Worm (Caenorhabditis elegans) whole organism, mixed stage, embryonic: Measurements from ENCODE around the gene mrps-11.

ENCODE experiments used
- blmp-1 ChIP-seq: fragments of 150-350 bp; optimal IDR thresholded peaks from 2 replicates; lab custom pipeline; 2014; ENCODE audit warnings: missing biosample characterization, missing genetic modification characterization
- ceh-39 ChIP-seq: fragments of 150-350 bp; optimal IDR thresholded peaks from 2 replicates; lab custom pipeline; 2014; ENCODE audit warnings: missing biosample characterization, missing genetic modification characterization
- elt-3 ChIP-seq: fragments of 150-350 bp; optimal IDR thresholded peaks from 2 replicates; lab custom pipeline; 2014; ENCODE audit warnings: missing biosample characterization, missing genetic modification characterization
- lin-32 ChIP-seq: fragments of 200-800 bp; sonication (Bioruptor generic); optimal IDR thresholded peaks from 2 replicates; lab custom pipeline; 2018; ENCODE audit warnings: mild to moderate bottlenecking, missing genetic modification characterization, missing compliant biosample characterization
- mep-1 ChIP-seq: fragments of 150-350 bp; optimal IDR thresholded peaks from 2 replicates; lab custom pipeline; 2017; ENCODE audit warnings: missing biosample characterization, missing genetic modification reagents, missing genetic modification characterization, inconsistent platforms
- nhr-237 ChIP-seq: fragments of 150-350 bp; optimal IDR thresholded peaks from 2 replicates; lab custom pipeline; 2014; ENCODE audit warnings: missing biosample characterization, missing genetic modification characterization
- nhr-28 ChIP-seq: fragments of 150-350 bp; optimal IDR thresholded peaks from 2 replicates; lab custom pipeline; 2014; ENCODE audit warnings: missing biosample characterization, missing genetic modification characterization
- pha-4 ChIP-seq: fragments of 150-350 bp; optimal IDR thresholded peaks from 2 replicates; lab custom pipeline; 2018; ENCODE audit warnings: missing biosample characterization, missing genetic modification reagents, missing genetic modification characterization
- sem-2 ChIP-seq: fragments of 200-800 bp; sonication (Bioruptor generic); optimal IDR thresholded peaks from 2 replicates; lab custom pipeline; 2018; ENCODE audit warnings: mild to moderate bottlenecking, missing genetic modification characterization, missing compliant biosample characterization
- unc-39 ChIP-seq: fragments of 150-350 bp; optimal IDR thresholded peaks from 2 replicates; lab custom pipeline; 2014; ENCODE audit warnings: missing biosample characterization, missing genetic modification characterization
- unc-62 ChIP-seq: fragments of 150-350 bp; optimal IDR thresholded peaks from 2 replicates; lab custom pipeline; 2014; ENCODE audit warnings: missing biosample characterization, missing genetic modification reagents, missing genetic modification characterization
- ztf-11 ChIP-seq: fragments of 150-350 bp; optimal IDR thresholded peaks from 2 replicates; lab custom pipeline; 2014; ENCODE audit warnings: missing biosample characterization, missing genetic modification characterization

DNA sequence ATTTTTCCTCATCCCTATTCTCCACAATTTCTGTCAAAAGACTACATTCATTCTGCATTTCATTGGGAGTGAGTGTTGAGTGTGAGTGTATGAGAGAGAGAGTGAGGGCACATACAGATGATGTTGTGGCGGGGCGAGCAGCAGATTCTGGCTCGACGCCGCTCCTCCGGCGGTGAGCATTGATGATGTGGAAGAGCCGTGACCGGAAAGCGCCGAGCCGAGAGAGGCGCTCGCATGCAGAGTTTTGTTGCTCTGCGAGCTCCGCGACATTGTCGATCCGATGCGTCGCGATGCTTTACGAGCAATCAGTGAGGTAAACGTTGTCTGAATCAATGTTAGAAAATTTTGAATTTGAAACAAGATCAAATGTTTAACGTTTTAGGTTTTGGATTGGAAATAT is 38.7 kb downstream of the mrps-11 start:
- TF ChIP-seq nhr-237: no peak
- no peak for TF ChIP-seq unc-62
- TF ChIP-seq unc-39 (tag; lab: Kevin White, UChicago): no peak
- TF ChIP-seq sem-2 (GFP tag; lab: Kevin White, UChicago): no peak
- no peak for TF ChIP-seq elt-3 (tag; lab: Kevin White, UChicago)
- no peak for TF ChIP-seq mep-1
- TF ChIP-seq ztf-11 (tag; lab: Kevin White, UChicago): no peak
- no peak for TF ChIP-seq ceh-39 (tag; lab: Kevin White, UChicago)
- no peak for TF ChIP-seq lin-32 (GFP tag; lab: Kevin White, UChicago)
- no peak for TF ChIP-seq blmp-1 (tag; lab: Kevin White, UChicago)
- TF ChIP-seq nhr-28 (tag; lab: Kevin White, UChicago): no peak
- TF ChIP-seq pha-4 (tag; lab: Kevin White, UChicago): no peak
